Fruit fly (Drosophila melanogaster) whole organism, prepupa: ENCODE results near the gene Wdfy2.

Source experiments
- CG11294 ChIP-seq: fragments of 200-800 bp; sonication (Bioruptor generic); IDR thresholded peaks from 2 replicates; pipeline ENCODE4 v1.3.6; 2022; ENCODE audit warnings: missing biosample characterization, missing genetic modification characterization
- CG3032 ChIP-seq: fragments of 200-800 bp; optimal IDR thresholded peaks from 2 replicates; lab custom pipeline; 2019; ENCODE audit warnings: missing biosample characterization, mild to moderate bottlenecking, missing genetic modification characterization, moderate library complexity
- fd85E ChIP-seq: fragments of 200-800 bp; sonication (Bioruptor generic); optimal IDR thresholded peaks from 3 replicates; lab custom pipeline; 2016; ENCODE audit warnings: missing biosample characterization, missing genetic modification characterization
- spab ChIP-seq: fragments of 200-800 bp; sonication (Bioruptor generic); optimal IDR thresholded peaks from 2 replicates; lab custom pipeline; 2017; ENCODE audit warnings: missing biosample characterization, mild to moderate bottlenecking, missing genetic modification characterization, missing genetic modification reagents

dm6 chr2L:10379865-10380264, 43.2 kb upstream of the Wdfy2 start, which contains the start of gene gny:
- no peak for TF ChIP-seq spab (GFP tag; lab: Kevin White, UChicago)
- no peak for TF ChIP-seq fd85E (GFP tag; lab: Kevin White, UChicago)
- no peak for TF ChIP-seq CG11294
- TF ChIP-seq CG3032: no peak
